Worm (Caenorhabditis elegans) whole organism, L1 larva: ENCODE measurements around the gene F56D6.18.

ENCODE experiments used
- C16A3.4 ChIP-seq: fragments of 150-350 bp; optimal IDR thresholded peaks from 2 replicates; lab custom pipeline; 2014; ENCODE audit warnings: missing biosample characterization, missing genetic modification characterization
- C34B4.2 ChIP-seq: sonication (generic microtip); optimal IDR thresholded peaks from 2 replicates; lab custom pipeline; 2017; ENCODE audit warnings: mild to moderate bottlenecking, missing genetic modification characterization, missing compliant biosample characterization
- F16B12.6 ChIP-seq: fragments of 150-350 bp; optimal IDR thresholded peaks from 2 replicates; lab custom pipeline; 2014; ENCODE audit warnings: missing biosample characterization, missing genetic modification characterization
- Y116A8C.19 ChIP-seq: sonication (generic microtip); optimal IDR thresholded peaks from 2 replicates; lab custom pipeline; 2016; ENCODE audit warnings: missing compliant biosample characterization, missing genetic modification characterization, borderline replicate concordance
- aha-1 ChIP-seq: fragments of 150-350 bp; optimal IDR thresholded peaks from 2 replicates; lab custom pipeline; 2014; ENCODE audit warnings: missing biosample characterization, missing genetic modification characterization
- aly-2 ChIP-seq: fragments of 150-350 bp; optimal IDR thresholded peaks from 2 replicates; lab custom pipeline; 2014; ENCODE audit warnings: missing biosample characterization, missing genetic modification characterization
- blmp-1 ChIP-seq: fragments of 150-350 bp; optimal IDR thresholded peaks from 2 replicates; lab custom pipeline; 2014; ENCODE audit warnings: missing biosample characterization, missing genetic modification characterization
- ceh-90 ChIP-seq: sonication (generic microtip); optimal IDR thresholded peaks from 2 replicates; lab custom pipeline; 2016; ENCODE audit warnings: missing genetic modification characterization, missing compliant biosample characterization
- efl-1 ChIP-seq, 4 experiments: fragments of 150-350 bp; optimal IDR thresholded peaks in 3 of 4; peaks in 1 of 4; 1 replicate in 1 of 4; 2 replicates in 3 of 4; lab custom pipeline; 2014; ENCODE audit warnings: missing biosample characterization in 2 of 4, missing genetic modification characterization in 2 of 4, missing genetic modification reagents in 2 of 4
- egl-13 ChIP-seq: sonication (generic microtip); optimal IDR thresholded peaks from 2 replicates; lab custom pipeline; 2016; ENCODE audit warnings: missing genotype, missing genetic modification reagents, missing genetic modification characterization, missing compliant biosample characterization
- egl-27 ChIP-seq, 2 experiments: fragments of 150-350 bp in 1 of 2; sonication (generic microtip); optimal IDR thresholded peaks; 3 replicates each; lab custom pipeline; 2017 to 2018; ENCODE audit warnings: missing biosample characterization in 2 of 2, missing genetic modification characterization in 2 of 2, missing genetic modification reagents in 2 of 2
- elt-2 ChIP-seq: sonication (generic microtip); optimal IDR thresholded peaks from 2 replicates; lab custom pipeline; 2016; ENCODE audit warnings: missing genetic modification characterization, mild to moderate bottlenecking, inconsistent platforms, missing compliant biosample characterization, missing genetic modification reagents
- ets-5 ChIP-seq: fragments of 200-800 bp; sonication (Bioruptor generic); IDR thresholded peaks from 2 replicates; pipeline ENCODE4 v1.3.6; 2022; ENCODE audit warnings: missing genetic modification characterization, missing compliant biosample characterization
- fkh-10 ChIP-seq: sonication (generic microtip); optimal IDR thresholded peaks from 2 replicates; lab custom pipeline; 2017; ENCODE audit warnings: missing biosample characterization, missing genetic modification reagents, missing genetic modification characterization
- fkh-4 ChIP-seq: sonication (generic microtip); optimal IDR thresholded peaks from 2 replicates; lab custom pipeline; 2016; ENCODE audit warnings: missing compliant biosample characterization, missing genetic modification characterization, borderline replicate concordance
- hlh-4 ChIP-seq: sonication (generic microtip); optimal IDR thresholded peaks from 2 replicates; lab custom pipeline; 2016; ENCODE audit warnings: mild to moderate bottlenecking, missing genetic modification characterization, missing compliant biosample characterization
- hpl-2 ChIP-seq: fragments of 150-350 bp; optimal IDR thresholded peaks from 2 replicates; lab custom pipeline; 2014; ENCODE audit warnings: missing biosample characterization, missing genetic modification reagents, missing genetic modification characterization
- jun-1 ChIP-seq: fragments of 150-350 bp; optimal IDR thresholded peaks from 2 replicates; lab custom pipeline; 2014; ENCODE audit warnings: missing biosample characterization, missing genetic modification reagents, missing genetic modification characterization
- lin-13 ChIP-seq: fragments of 150-350 bp; optimal IDR thresholded peaks from 2 replicates; lab custom pipeline; 2014; ENCODE audit warnings: missing biosample characterization, missing genetic modification reagents, missing genetic modification characterization
- lin-35 ChIP-seq, 2 experiments: fragments of 150-350 bp; optimal IDR thresholded peaks; 2 replicates each; lab custom pipeline; 2014; ENCODE audit warnings: missing biosample characterization in 2 of 2, missing genetic modification characterization in 2 of 2, missing genetic modification reagents in 2 of 2
- lin-39 ChIP-seq: fragments of 150-350 bp; optimal IDR thresholded peaks from 2 replicates; lab custom pipeline; 2014; ENCODE audit warnings: missing biosample characterization, missing genetic modification reagents, missing genetic modification characterization
- lsy-2 ChIP-seq, 2 experiments: fragments of 150-350 bp; optimal IDR thresholded peaks; 2 replicates each; lab custom pipeline; 2014; ENCODE audit warnings: missing biosample characterization in 2 of 2, missing genetic modification characterization in 2 of 2
- mab-9 ChIP-seq: fragments of 200-800 bp; sonication (Bioruptor generic); IDR thresholded peaks from 2 replicates; pipeline ENCODE4 v1.3.6; 2022; ENCODE audit warnings: missing genetic modification reagents, missing genetic modification characterization, missing compliant biosample characterization
- mep-1 ChIP-seq: fragments of 150-350 bp; optimal IDR thresholded peaks from 2 replicates; lab custom pipeline; 2014; ENCODE audit warnings: missing biosample characterization, missing genetic modification characterization
- nhr-20 ChIP-seq: sonication (generic microtip); optimal IDR thresholded peaks from 2 replicates; lab custom pipeline; 2016; ENCODE audit warnings: mild to moderate bottlenecking, missing genetic modification characterization, missing compliant biosample characterization
- nhr-71 ChIP-seq: sonication (generic microtip); optimal IDR thresholded peaks from 2 replicates; lab custom pipeline; 2016; ENCODE audit warnings: mild to moderate bottlenecking, missing genetic modification characterization, moderate library complexity, missing compliant biosample characterization
- nhr-84 ChIP-seq: sonication (generic microtip); optimal IDR thresholded peaks from 2 replicates; lab custom pipeline; 2017; ENCODE audit warnings: missing biosample characterization, missing genetic modification characterization
- nhr-90 ChIP-seq: sonication (generic microtip); optimal IDR thresholded peaks from 2 replicates; lab custom pipeline; 2016; ENCODE audit warnings: mild to moderate bottlenecking, missing genetic modification characterization, missing compliant biosample characterization; ENCODE audit not compliant: poor library complexity
- pax-3 ChIP-seq: fragments of 200-800 bp; sonication (Bioruptor generic); optimal IDR thresholded peaks from 2 replicates; lab custom pipeline; 2018; ENCODE audit warnings: mild to moderate bottlenecking, missing genetic modification characterization, moderate library complexity, missing compliant biosample characterization
- pqm-1 ChIP-seq: sonication (generic microtip); optimal IDR thresholded peaks from 3 replicates; lab custom pipeline; 2017; ENCODE audit warnings: missing biosample characterization, missing genetic modification characterization
- skn-1 ChIP-seq: fragments of 150-350 bp; optimal IDR thresholded peaks from 2 replicates; lab custom pipeline; 2014; ENCODE audit warnings: missing biosample characterization, missing genetic modification characterization
- sox-4 ChIP-seq: sonication (generic microtip); optimal IDR thresholded peaks from 2 replicates; lab custom pipeline; 2016; ENCODE audit warnings: missing genetic modification characterization, missing compliant biosample characterization
- tbx-2 ChIP-seq: sonication (generic microtip); optimal IDR thresholded peaks from 2 replicates; lab custom pipeline; 2016; ENCODE audit warnings: missing genetic modification characterization, missing compliant biosample characterization
- tlp-1 ChIP-seq: fragments of 150-350 bp; optimal IDR thresholded peaks from 2 replicates; lab custom pipeline; 2014; ENCODE audit warnings: missing biosample characterization, missing genetic modification characterization
- unc-30 ChIP-seq: sonication (generic microtip); optimal IDR thresholded peaks from 2 replicates; lab custom pipeline; 2017; ENCODE audit warnings: missing biosample characterization, missing genetic modification characterization
- ztf-4 ChIP-seq: fragments of 150-350 bp; optimal IDR thresholded peaks from 2 replicates; lab custom pipeline; 2014; ENCODE audit warnings: missing biosample characterization, missing genetic modification characterization

The F56D6.18 gene

ce11 chrIV:3902955-3903354 is 8.8 kb downstream of the F56D6.18 start, which contains the start of gene F56D6.6:
Gene F56D6.6 (plus strand): TSS chrIV:3903255.
- no peak for TF ChIP-seq efl-1 (optimal IDR thresholded peaks at IDR 0.05; lab: Kevin White, UChicago)
- TF ChIP-seq efl-1 (GFP tag; optimal IDR thresholded peaks at IDR 0.05 in 1 of 2; lab: Kevin White, UChicago) = no peak
- no peak for TF ChIP-seq F16B12.6 (tag; lab: Kevin White, UChicago)
- TF ChIP-seq hlh-4 (tag; lab: Kevin White, UChicago) = no peak
- no peak for TF ChIP-seq lin-13 (GFP tag; lab: Kevin White, UChicago)
- no peak for TF ChIP-seq mab-9 (GFP tag; lab: Robert Waterston, UW)
- no peak for TF ChIP-seq sox-4
- TF ChIP-seq ets-5 (GFP tag; lab: Robert Waterston, UW) = no peak
- TF ChIP-seq Y116A8C.19 (tag; lab: Kevin White, UChicago) = no peak
- no peak for TF ChIP-seq lin-39 (tag; lab: Kevin White, UChicago)
- no peak for TF ChIP-seq nhr-84
- TF ChIP-seq tbx-2 = no peak
- no peak for TF ChIP-seq aha-1 (tag; lab: Kevin White, UChicago)
- no peak for TF ChIP-seq mep-1
- no peak for TF ChIP-seq skn-1
- no peak for TF ChIP-seq C16A3.4
- TF ChIP-seq nhr-71 (tag; lab: Kevin White, UChicago) = no peak
- TF ChIP-seq nhr-90 = no peak

- TF ChIP-seq nhr-84 (no peak), lin-35 (GFP tag; optimal IDR thresholded peaks at IDR 0.05; lab: Kevin White, UChicago) (peak in 1 of 2 experiments; percentile 56), fkh-10 (no peak), egl-27 (tag; optimal IDR thresholded peaks at IDR 0.05; lab: Kevin White, UChicago) (peak in 1 of 2 experiments; percentile 23), egl-13 (peak; percentile 43), C34B4.2 (tag; lab: Kevin White, UChicago) (no peak), elt-2 (tag; lab: Kevin White, UChicago) (peak; percentile 100), fkh-4 (tag; lab: Kevin White, UChicago) (no peak), nhr-90 (peak; percentile 40), nhr-20 (tag; lab: Kevin White, UChicago) (peak; percentile 32), ztf-4 (tag; lab: Kevin White, UChicago) (no peak), unc-30 (tag; lab: Kevin White, UChicago) (no peak), pax-3 (tag; lab: Kevin White, UChicago) (peak; percentile 68), tlp-1 (tag; lab: Kevin White, UChicago) (peak; percentile 92), efl-1 (optimal IDR thresholded peaks at IDR 0.05; lab: Kevin White, UChicago) (no peak), efl-1 (GFP tag; optimal IDR thresholded peaks at IDR 0.05 in 1 of 2; lab: Kevin White, UChicago) (peak in 1 of 2 experiments; percentile 78), ceh-90 (tag; lab: Kevin White, UChicago) (no peak), pqm-1 (tag; lab: Kevin White, UChicago) (peak; percentile 100), aly-2 (tag; lab: Kevin White, UChicago) (no peak), lsy-2 (tag; optimal IDR thresholded peaks at IDR 0.05; lab: Kevin White, UChicago) (peak in 1 of 2 experiments; percentile 61), jun-1 (tag; lab: Kevin White, UChicago) (peak; percentile 97), hpl-2 (GFP tag; lab: Kevin White, UChicago) (peak; percentile 5)
These were observed 11.8 kb downstream of the F56D6.18 start, which contains the start of gene srz-62 for ce11 chrIV:3899719-3900554. Gene srz-62 (plus strand): TSS chrIV:3900504.

- TF ChIP-seq lin-39 (tag; lab: Kevin White, UChicago) = no peak
- TF ChIP-seq aly-2 (tag; lab: Kevin White, UChicago) = no peak
- TF ChIP-seq blmp-1 (tag; lab: Kevin White, UChicago) = peak; percentile 40
These were observed 17.0 kb downstream of the F56D6.18 start, which contains the start of gene dct-8 for ce11 chrIV:3894770-3895169. Gene dct-8 (plus strand): TSS chrIV:3895070.
